Worm (Caenorhabditis elegans) whole organism, L2 larva: ENCODE data around the gene C39D10.2.

Experiments
- ceh-82 ChIP-seq: fragments of 150-350 bp; optimal IDR thresholded peaks from 2 replicates; lab custom pipeline; 2014; ENCODE audit warnings: missing biosample characterization, missing genetic modification characterization
- lsy-2 ChIP-seq, 2 experiments: fragments of 150-350 bp in 1 of 2; sonication (generic microtip) in 1 of 2; optimal IDR thresholded peaks; 2 replicates each; lab custom pipeline; 2014 to 2017; ENCODE audit warnings: missing biosample characterization in 2 of 2, missing genetic modification characterization in 2 of 2
- nhr-25 ChIP-seq: fragments of 150-350 bp; sonication (generic microtip); optimal IDR thresholded peaks from 3 replicates; lab custom pipeline; 2014; ENCODE audit warnings: missing biosample characterization, missing genetic modification characterization
- snpc-4 ChIP-seq: fragments of 150-350 bp; optimal IDR thresholded peaks from 2 replicates; lab custom pipeline; 2014; ENCODE audit warnings: missing biosample characterization, missing genetic modification characterization
- ztf-4 ChIP-seq: fragments of 150-350 bp; optimal IDR thresholded peaks from 2 replicates; lab custom pipeline; 2014; ENCODE audit warnings: missing biosample characterization, missing genetic modification characterization

ce11 chrX:7875854-7876253 lies 13.2 kb upstream of the C39D10.2 start, which contains the start of gene cca-1:
- TF ChIP-seq snpc-4 (tag; lab: Kevin White, UChicago) (no peak), ceh-82 (tag; lab: Kevin White, UChicago) (no peak), lsy-2 (tag; optimal IDR thresholded peaks at IDR 0.05; lab: Kevin White, UChicago) (no peak), ztf-4 (tag; lab: Kevin White, UChicago) (no peak), nhr-25 (tag; lab: Kevin White, UChicago) (no peak)
